Worm (Caenorhabditis elegans) whole organism, L1 larva: ENCODE measurements around the gene T09A5.14.

Source experiments
- C04F5.9 ChIP-seq: sonication (generic microtip); optimal IDR thresholded peaks from 2 replicates; lab custom pipeline; 2016; ENCODE audit warnings: missing genetic modification characterization, missing compliant biosample characterization
- F16B12.6 ChIP-seq: fragments of 150-350 bp; optimal IDR thresholded peaks from 2 replicates; lab custom pipeline; 2014; ENCODE audit warnings: missing biosample characterization, missing genetic modification characterization
- Y116A8C.19 ChIP-seq: sonication (generic microtip); optimal IDR thresholded peaks from 2 replicates; lab custom pipeline; 2016; ENCODE audit warnings: missing compliant biosample characterization, missing genetic modification characterization, borderline replicate concordance
- aha-1 ChIP-seq: fragments of 150-350 bp; optimal IDR thresholded peaks from 2 replicates; lab custom pipeline; 2014; ENCODE audit warnings: missing biosample characterization, missing genetic modification characterization
- aly-2 ChIP-seq: fragments of 150-350 bp; optimal IDR thresholded peaks from 2 replicates; lab custom pipeline; 2014; ENCODE audit warnings: missing biosample characterization, missing genetic modification characterization
- blmp-1 ChIP-seq: fragments of 150-350 bp; optimal IDR thresholded peaks from 2 replicates; lab custom pipeline; 2014; ENCODE audit warnings: missing biosample characterization, missing genetic modification characterization
- ceh-63 ChIP-seq: fragments of 200-800 bp; sonication (Bioruptor generic); optimal IDR thresholded peaks from 2 replicates; lab custom pipeline; 2018; ENCODE audit warnings: mild to moderate bottlenecking, missing genetic modification characterization, missing compliant biosample characterization
- ceh-8 ChIP-seq: fragments of 200-800 bp; sonication (Bioruptor generic); optimal IDR thresholded peaks from 2 replicates; lab custom pipeline; 2018; ENCODE audit warnings: mild to moderate bottlenecking, missing genetic modification characterization, moderate library complexity, missing compliant biosample characterization
- ceh-82 ChIP-seq, 3 experiments: fragments of 150-350 bp in 1 of 3; sonication (generic microtip) in 2 of 3; optimal IDR thresholded peaks; 2 replicates each; lab custom pipeline; 2014 to 2017; ENCODE audit warnings: missing biosample characterization in 3 of 3, missing genetic modification characterization in 3 of 3
- ceh-88 ChIP-seq: fragments of 200-800 bp; sonication (Bioruptor generic); IDR thresholded peaks from 2 replicates; pipeline ENCODE4 v1.3.6; 2022; ENCODE audit warnings: missing genetic modification characterization, missing compliant biosample characterization
- ces-1 ChIP-seq: fragments of 150-350 bp; optimal IDR thresholded peaks from 2 replicates; lab custom pipeline; 2014; ENCODE audit warnings: missing biosample characterization, missing genetic modification reagents, missing genetic modification characterization
- dpl-1 ChIP-seq, 3 experiments: fragments of 150-350 bp in 2 of 3; sonication (generic microtip) in 1 of 3; optimal IDR thresholded peaks; 2 replicates each; lab custom pipeline; 2014 to 2017; ENCODE audit warnings: missing biosample characterization in 3 of 3, missing genetic modification characterization in 3 of 3, missing genetic modification reagents in 3 of 3
- dsc-1 ChIP-seq: sonication (generic microtip); optimal IDR thresholded peaks from 2 replicates; lab custom pipeline; 2016; ENCODE audit warnings: mild to moderate bottlenecking, missing genetic modification characterization, missing compliant biosample characterization
- efl-1 ChIP-seq, 4 experiments: fragments of 150-350 bp; optimal IDR thresholded peaks in 3 of 4; peaks in 1 of 4; 1 replicate in 1 of 4; 2 replicates in 3 of 4; lab custom pipeline; 2014; ENCODE audit warnings: missing biosample characterization in 2 of 4, missing genetic modification characterization in 2 of 4, missing genetic modification reagents in 2 of 4
- efl-3 ChIP-seq: fragments of 200-800 bp; sonication (Bioruptor generic); optimal IDR thresholded peaks from 2 replicates; lab custom pipeline; 2018; ENCODE audit warnings: mild to moderate bottlenecking, missing genetic modification characterization, missing compliant biosample characterization
- egl-13 ChIP-seq: sonication (generic microtip); optimal IDR thresholded peaks from 2 replicates; lab custom pipeline; 2016; ENCODE audit warnings: missing genotype, missing genetic modification reagents, missing genetic modification characterization, missing compliant biosample characterization
- egl-27 ChIP-seq, 2 experiments: fragments of 150-350 bp in 1 of 2; sonication (generic microtip); optimal IDR thresholded peaks; 3 replicates each; lab custom pipeline; 2017 to 2018; ENCODE audit warnings: missing biosample characterization in 2 of 2, missing genetic modification characterization in 2 of 2, missing genetic modification reagents in 2 of 2
- fkh-10 ChIP-seq: sonication (generic microtip); optimal IDR thresholded peaks from 2 replicates; lab custom pipeline; 2017; ENCODE audit warnings: missing biosample characterization, missing genetic modification reagents, missing genetic modification characterization
- fkh-8 ChIP-seq: sonication (generic microtip); optimal IDR thresholded peaks from 2 replicates; lab custom pipeline; 2016; ENCODE audit warnings: mild to moderate bottlenecking, missing genetic modification characterization, missing compliant biosample characterization
- fos-1 ChIP-seq: fragments of 150-350 bp; optimal IDR thresholded peaks from 2 replicates; lab custom pipeline; 2014; ENCODE audit warnings: missing biosample characterization, missing genetic modification characterization
- hlh-4 ChIP-seq: sonication (generic microtip); optimal IDR thresholded peaks from 2 replicates; lab custom pipeline; 2016; ENCODE audit warnings: mild to moderate bottlenecking, missing genetic modification characterization, missing compliant biosample characterization
- hpl-2 ChIP-seq: fragments of 150-350 bp; optimal IDR thresholded peaks from 2 replicates; lab custom pipeline; 2014; ENCODE audit warnings: missing biosample characterization, missing genetic modification reagents, missing genetic modification characterization
- isw-1 ChIP-seq: fragments of 200-800 bp; sonication (Bioruptor generic); IDR thresholded peaks from 2 replicates; pipeline ENCODE4 v1.3.6; 2022; ENCODE audit warnings: missing genetic modification characterization, missing compliant biosample characterization
- lin-13 ChIP-seq: fragments of 150-350 bp; optimal IDR thresholded peaks from 2 replicates; lab custom pipeline; 2014; ENCODE audit warnings: missing biosample characterization, missing genetic modification reagents, missing genetic modification characterization
- lin-14 ChIP-seq: fragments of 200-800 bp; sonication (Bioruptor generic); optimal IDR thresholded peaks from 2 replicates; lab custom pipeline; 2018; ENCODE audit warnings: mild to moderate bottlenecking, missing genetic modification characterization, moderate library complexity, missing compliant biosample characterization
- lin-15B ChIP-seq: fragments of 150-350 bp; sonication (generic microtip); optimal IDR thresholded peaks from 3 replicates; lab custom pipeline; 2014; ENCODE audit warnings: missing biosample characterization, missing genetic modification characterization
- lin-35 ChIP-seq, 2 experiments: fragments of 150-350 bp; optimal IDR thresholded peaks; 2 replicates each; lab custom pipeline; 2014; ENCODE audit warnings: missing biosample characterization in 2 of 2, missing genetic modification characterization in 2 of 2, missing genetic modification reagents in 2 of 2
- lsy-2 ChIP-seq, 2 experiments: fragments of 150-350 bp; optimal IDR thresholded peaks; 2 replicates each; lab custom pipeline; 2014; ENCODE audit warnings: missing biosample characterization in 2 of 2, missing genetic modification characterization in 2 of 2
- mab-9 ChIP-seq: fragments of 200-800 bp; sonication (Bioruptor generic); IDR thresholded peaks from 2 replicates; pipeline ENCODE4 v1.3.6; 2022; ENCODE audit warnings: missing genetic modification reagents, missing genetic modification characterization, missing compliant biosample characterization
- mdl-1 ChIP-seq, 2 experiments: fragments of 150-350 bp; optimal IDR thresholded peaks; 2 replicates each; lab custom pipeline; 2014 to 2017; ENCODE audit warnings: missing biosample characterization in 2 of 2, missing genetic modification characterization in 2 of 2, inconsistent platforms in 1 of 2
- mef-2 ChIP-seq: fragments of 150-350 bp; optimal IDR thresholded peaks from 2 replicates; lab custom pipeline; 2014; ENCODE audit warnings: missing biosample characterization, missing genetic modification characterization
- nhr-11 ChIP-seq: fragments of 150-350 bp; optimal IDR thresholded peaks from 2 replicates; lab custom pipeline; 2014; ENCODE audit warnings: missing biosample characterization, missing genetic modification characterization
- nhr-20 ChIP-seq: sonication (generic microtip); optimal IDR thresholded peaks from 2 replicates; lab custom pipeline; 2016; ENCODE audit warnings: mild to moderate bottlenecking, missing genetic modification characterization, missing compliant biosample characterization
- nhr-237 ChIP-seq: fragments of 150-350 bp; optimal IDR thresholded peaks from 2 replicates; lab custom pipeline; 2014; ENCODE audit warnings: missing biosample characterization, missing genetic modification characterization
- nhr-28 ChIP-seq: fragments of 150-350 bp; optimal IDR thresholded peaks from 2 replicates; lab custom pipeline; 2014; ENCODE audit warnings: missing biosample characterization, missing genetic modification characterization
- nhr-84 ChIP-seq: sonication (generic microtip); optimal IDR thresholded peaks from 2 replicates; lab custom pipeline; 2017; ENCODE audit warnings: missing biosample characterization, missing genetic modification characterization
- nhr-90 ChIP-seq: sonication (generic microtip); optimal IDR thresholded peaks from 2 replicates; lab custom pipeline; 2016; ENCODE audit warnings: mild to moderate bottlenecking, missing genetic modification characterization, missing compliant biosample characterization; ENCODE audit not compliant: poor library complexity
- pag-3 ChIP-seq: sonication (generic microtip); optimal IDR thresholded peaks from 2 replicates; lab custom pipeline; 2017; ENCODE audit warnings: missing genetic modification characterization, mild to moderate bottlenecking, missing compliant biosample characterization, antibody characterized with exemption, borderline replicate concordance; ENCODE audit not compliant: insufficient read depth
- pax-3 ChIP-seq: fragments of 200-800 bp; sonication (Bioruptor generic); optimal IDR thresholded peaks from 2 replicates; lab custom pipeline; 2018; ENCODE audit warnings: mild to moderate bottlenecking, missing genetic modification characterization, moderate library complexity, missing compliant biosample characterization
- rnt-1 ChIP-seq: sonication (generic microtip); optimal IDR thresholded peaks from 2 replicates; lab custom pipeline; 2016; ENCODE audit warnings: mild to moderate bottlenecking, missing genetic modification characterization, moderate library complexity, missing compliant biosample characterization
- snpc-4 ChIP-seq: fragments of 150-350 bp; optimal IDR thresholded peaks from 2 replicates; lab custom pipeline; 2014; ENCODE audit warnings: missing biosample characterization, missing genetic modification characterization
- snu-23 ChIP-seq: sonication (generic microtip); optimal IDR thresholded peaks from 2 replicates; lab custom pipeline; 2016; ENCODE audit warnings: missing genetic modification characterization, missing compliant biosample characterization
- sup-37 ChIP-seq: fragments of 200-800 bp; sonication (Bioruptor generic); optimal IDR thresholded peaks from 2 replicates; lab custom pipeline; 2018; ENCODE audit warnings: mild to moderate bottlenecking, missing genetic modification characterization, missing compliant biosample characterization
- swsn-7 ChIP-seq: sonication (generic microtip); optimal IDR thresholded peaks from 2 replicates; lab custom pipeline; 2016; ENCODE audit warnings: missing genetic modification characterization, missing compliant biosample characterization
- tbx-2 ChIP-seq: sonication (generic microtip); optimal IDR thresholded peaks from 2 replicates; lab custom pipeline; 2016; ENCODE audit warnings: missing genetic modification characterization, missing compliant biosample characterization
- tlp-1 ChIP-seq: fragments of 150-350 bp; optimal IDR thresholded peaks from 2 replicates; lab custom pipeline; 2014; ENCODE audit warnings: missing biosample characterization, missing genetic modification characterization
- unc-30 ChIP-seq: sonication (generic microtip); optimal IDR thresholded peaks from 2 replicates; lab custom pipeline; 2017; ENCODE audit warnings: missing biosample characterization, missing genetic modification characterization
- unc-62 ChIP-seq: fragments of 150-350 bp; optimal IDR thresholded peaks from 2 replicates; lab custom pipeline; 2014; ENCODE audit warnings: missing biosample characterization, missing genetic modification reagents, missing genetic modification characterization
- unc-98 ChIP-seq: fragments of 200-800 bp; sonication (Bioruptor generic); IDR thresholded peaks from 2 replicates; pipeline ENCODE4 v1.3.6; 2022; ENCODE audit warnings: missing genetic modification characterization, missing compliant biosample characterization
- vab-15 ChIP-seq: sonication (generic microtip); optimal IDR thresholded peaks from 2 replicates; lab custom pipeline; 2017; ENCODE audit warnings: missing genotype, mild to moderate bottlenecking, missing genetic modification characterization, missing compliant biosample characterization
- xbp-1 ChIP-seq: sonication (generic microtip); optimal IDR thresholded peaks from 2 replicates; lab custom pipeline; 2016; ENCODE audit warnings: missing genetic modification characterization, missing compliant biosample characterization
- zip-4 ChIP-seq: fragments of 200-800 bp; sonication (Bioruptor generic); optimal IDR thresholded peaks from 2 replicates; lab custom pipeline; 2018; ENCODE audit warnings: mild to moderate bottlenecking, missing genetic modification characterization, moderate library complexity, missing compliant biosample characterization

The T09A5.14 gene

ce11 chrII:7857485-7858010, 25.4 kb downstream of the T09A5.14 start, which contains the start of the genes cec-3 and T09A5.15:
Gene cec-3, minus strand, starts transcription at chrII:7857600.
Gene T09A5.15, plus strand, starts transcription at chrII:7857960.
- no peak for TF ChIP-seq aha-1 (tag; lab: Kevin White, UChicago)
- peak; percentile 20 for TF ChIP-seq lin-15B (tag; lab: Kevin White, UChicago)
- TF ChIP-seq lin-35 (GFP tag; optimal IDR thresholded peaks at IDR 0.05; lab: Kevin White, UChicago): peak; percentile 40 to 71
- no peak for TF ChIP-seq vab-15 (tag; lab: Kevin White, UChicago)
- peak; percentile 23 for TF ChIP-seq C04F5.9 (tag; lab: Kevin White, UChicago)
- no peak for TF ChIP-seq unc-62 (GFP tag; lab: Kevin White, UChicago)
- no peak for TF ChIP-seq nhr-84
- no peak for TF ChIP-seq mab-9 (GFP tag; lab: Robert Waterston, UW)
- peak; percentile 36 for TF ChIP-seq blmp-1 (tag; lab: Kevin White, UChicago)
- TF ChIP-seq hlh-4 (tag; lab: Kevin White, UChicago): no peak
- peak in 2 of 3 experiments; percentile 20 to 33 for TF ChIP-seq ceh-82 (tag; optimal IDR thresholded peaks at IDR 0.05; lab: Kevin White, UChicago)
- no peak for TF ChIP-seq aly-2 (tag; lab: Kevin White, UChicago)
- peak; percentile 54 to 65 for TF ChIP-seq efl-1 (optimal IDR thresholded peaks at IDR 0.05; lab: Kevin White, UChicago)
- peak; percentile 53 to 96 for TF ChIP-seq efl-1 (GFP tag; optimal IDR thresholded peaks at IDR 0.05 in 1 of 2; lab: Kevin White, UChicago)
- TF ChIP-seq hpl-2 (GFP tag; lab: Kevin White, UChicago): no peak
- no peak for TF ChIP-seq unc-98 (GFP tag; lab: Robert Waterston, UW)
- peak; percentile 48; the same call in 1 of the 2 replicates for TF ChIP-seq ceh-88 (GFP tag; lab: Robert Waterston, UW)
- TF ChIP-seq ceh-8: no peak
- peak; percentile 56 for TF ChIP-seq pax-3 (tag; lab: Kevin White, UChicago)
- peak; percentile 40 for TF ChIP-seq isw-1 (GFP tag; lab: Robert Waterston, UW)
- no peak for TF ChIP-seq fos-1 (tag; lab: Kevin White, UChicago)
- TF ChIP-seq nhr-20 (tag; lab: Kevin White, UChicago): peak; percentile 61
- peak; percentile 54 to 83 for TF ChIP-seq lsy-2 (tag; optimal IDR thresholded peaks at IDR 0.05; lab: Kevin White, UChicago)
- TF ChIP-seq zip-4 (GFP tag; lab: Kevin White, UChicago): no peak
- TF ChIP-seq nhr-90: peak; percentile 65
- no peak for TF ChIP-seq sup-37 (GFP tag; lab: Kevin White, UChicago)
- no peak for TF ChIP-seq tlp-1
- peak; percentile 49 for TF ChIP-seq rnt-1
- TF ChIP-seq egl-13 (tag; lab: Kevin White, UChicago): peak; percentile 39
- TF ChIP-seq egl-27 (tag; optimal IDR thresholded peaks at IDR 0.05; lab: Kevin White, UChicago): no peak
- TF ChIP-seq mef-2: no peak
- TF ChIP-seq nhr-237 (tag; lab: Kevin White, UChicago): no peak
- TF ChIP-seq fkh-10 (GFP tag; lab: Kevin White, UChicago): no peak
- no peak for TF ChIP-seq mdl-1 (tag; optimal IDR thresholded peaks at IDR 0.05; lab: Kevin White, UChicago)
- peak; percentile 18 for TF ChIP-seq F16B12.6
- TF ChIP-seq Y116A8C.19: no peak
- TF ChIP-seq dsc-1 (tag; lab: Kevin White, UChicago): peak; percentile 47
- TF ChIP-seq swsn-7 (tag; lab: Kevin White, UChicago): peak; percentile 52
- no peak for TF ChIP-seq ceh-63
- no peak for TF ChIP-seq nhr-11 (tag; lab: Kevin White, UChicago)
- no peak for TF ChIP-seq pag-3
- TF ChIP-seq dpl-1 (GFP tag; optimal IDR thresholded peaks at IDR 0.05; lab: Kevin White, UChicago): peak; percentile 43 to 68 (median 57)
- TF ChIP-seq fkh-8 (tag; lab: Kevin White, UChicago): peak; percentile 51
- TF ChIP-seq ces-1 (GFP tag; lab: Kevin White, UChicago): no peak
- no peak for TF ChIP-seq snpc-4 (tag; lab: Kevin White, UChicago)
- TF ChIP-seq efl-3 (GFP tag; lab: Kevin White, UChicago): no peak
- TF ChIP-seq lin-14 (GFP tag; lab: Kevin White, UChicago): peak; percentile 56
- TF ChIP-seq lin-13: no peak
- peak; percentile 56 for TF ChIP-seq xbp-1 (tag; lab: Kevin White, UChicago)
- no peak for TF ChIP-seq nhr-28
- TF ChIP-seq tbx-2 (tag; lab: Kevin White, UChicago): peak; percentile 46
- no peak for TF ChIP-seq unc-30 (tag; lab: Kevin White, UChicago)
- TF ChIP-seq snu-23 (GFP tag; lab: Kevin White, UChicago): peak; percentile 72
